Worm (Caenorhabditis elegans) whole organism, late embryonic: ENCODE data around the gene C53A5.17.

Experiments used
- C08G9.2 ChIP-seq: sonication (generic microtip); optimal IDR thresholded peaks from 2 replicates; lab custom pipeline; 2016; ENCODE audit warnings: mild to moderate bottlenecking, missing genetic modification characterization, moderate library complexity, missing compliant biosample characterization
- F13H6.1 ChIP-seq: sonication (generic microtip); optimal IDR thresholded peaks from 2 replicates; lab custom pipeline; 2016; ENCODE audit warnings: missing genetic modification characterization, missing compliant biosample characterization
- ceh-9 ChIP-seq: sonication (generic microtip); optimal IDR thresholded peaks from 2 replicates; lab custom pipeline; 2016; ENCODE audit warnings: mild to moderate bottlenecking, missing genetic modification characterization, inconsistent platforms, missing compliant biosample characterization
- lim-6 ChIP-seq: sonication (generic microtip); optimal IDR thresholded peaks from 2 replicates; lab custom pipeline; 2016; ENCODE audit warnings: missing genetic modification characterization, missing compliant biosample characterization
- pat-9 ChIP-seq: fragments of 200-800 bp; sonication (Bioruptor generic); optimal IDR thresholded peaks from 2 replicates; lab custom pipeline; 2018; ENCODE audit warnings: mild to moderate bottlenecking, missing genetic modification characterization, moderate library complexity, missing compliant biosample characterization
- pha-4 ChIP-seq: fragments of 150-350 bp; optimal IDR thresholded peaks from 2 replicates; lab custom pipeline; 2018; ENCODE audit warnings: missing biosample characterization, missing genetic modification reagents, missing genetic modification characterization
- pqm-1 ChIP-seq: sonication (generic microtip); optimal IDR thresholded peaks from 2 replicates; lab custom pipeline; 2016; ENCODE audit warnings: missing genetic modification characterization, missing compliant biosample characterization

- TF ChIP-seq lim-6 (tag; lab: Kevin White, UChicago) (no peak), pqm-1 (tag; lab: Kevin White, UChicago) (no peak), pat-9 (tag; lab: Kevin White, UChicago) (no peak), ceh-9 (tag; lab: Kevin White, UChicago) (no peak), C08G9.2 (tag; lab: Kevin White, UChicago) (no peak), F13H6.1 (tag; lab: Kevin White, UChicago) (no peak), pha-4 (tag; lab: Kevin White, UChicago) (no peak)
Measured at ce11 chrV:14539355-14539754, 18.5 kb upstream of the C53A5.17 start.
